Worm (Caenorhabditis elegans) whole organism, L2 larva: ENCODE measurements around the gene anmt-1.

ENCODE experiments used
- ZK546.5 ChIP-seq: sonication (generic microtip); optimal IDR thresholded peaks from 2 replicates; lab custom pipeline; 2017; ENCODE audit warnings: missing biosample characterization, missing genetic modification characterization
- ceh-16 ChIP-seq: fragments of 150-350 bp; optimal IDR thresholded peaks from 2 replicates; lab custom pipeline; 2014; ENCODE audit warnings: missing biosample characterization, missing genetic modification characterization
- ceh-82 ChIP-seq: fragments of 150-350 bp; optimal IDR thresholded peaks from 2 replicates; lab custom pipeline; 2014; ENCODE audit warnings: missing biosample characterization, missing genetic modification characterization
- lin-13 ChIP-seq: fragments of 150-350 bp; optimal IDR thresholded peaks from 2 replicates; lab custom pipeline; 2014; ENCODE audit warnings: missing biosample characterization, missing genetic modification reagents, missing genetic modification characterization
- lin-39 ChIP-seq: fragments of 150-350 bp; optimal IDR thresholded peaks from 2 replicates; lab custom pipeline; 2014; ENCODE audit warnings: missing biosample characterization, missing genetic modification reagents, missing genetic modification characterization
- lsy-2 ChIP-seq, 2 experiments: fragments of 150-350 bp in 1 of 2; sonication (generic microtip) in 1 of 2; optimal IDR thresholded peaks; 2 replicates each; lab custom pipeline; 2014 to 2017; ENCODE audit warnings: missing biosample characterization in 2 of 2, missing genetic modification characterization in 2 of 2
- nhr-11 ChIP-seq: fragments of 150-350 bp; optimal IDR thresholded peaks from 2 replicates; lab custom pipeline; 2014; ENCODE audit warnings: missing biosample characterization, missing genetic modification characterization
- nhr-77 ChIP-seq: fragments of 150-350 bp; optimal IDR thresholded peaks from 2 replicates; lab custom pipeline; 2014; ENCODE audit warnings: missing biosample characterization, missing genetic modification characterization
- snpc-4 ChIP-seq: fragments of 150-350 bp; optimal IDR thresholded peaks from 2 replicates; lab custom pipeline; 2014; ENCODE audit warnings: missing biosample characterization, missing genetic modification characterization

DNA sequence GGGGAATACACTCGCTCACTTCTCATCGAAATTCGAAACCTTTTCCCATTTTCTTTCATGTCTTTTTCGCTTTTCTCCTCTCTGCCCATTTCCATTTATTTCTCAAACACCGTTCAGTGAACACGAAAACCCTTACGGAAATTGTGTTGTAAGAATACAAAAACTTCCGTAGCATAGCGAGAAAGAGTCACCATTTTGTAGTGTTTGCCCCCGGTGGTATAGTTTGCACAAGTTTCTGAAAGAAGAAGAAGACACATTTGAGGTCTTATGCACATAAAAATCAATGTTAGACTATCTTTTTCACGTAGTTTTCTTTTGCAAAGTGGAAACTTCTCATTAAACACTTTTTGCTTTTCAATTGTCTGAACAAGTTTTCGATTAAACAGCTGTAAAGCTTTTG is 34.5 kb downstream of the anmt-1 start:
- TF ChIP-seq snpc-4 (tag; lab: Kevin White, UChicago): no peak
- TF ChIP-seq lin-39 (tag; lab: Kevin White, UChicago): no peak
- TF ChIP-seq ceh-82: no peak
- TF ChIP-seq ZK546.5 (tag; lab: Kevin White, UChicago): no peak
- TF ChIP-seq lin-13: no peak
- TF ChIP-seq lsy-2 (tag; optimal IDR thresholded peaks at IDR 0.05; lab: Kevin White, UChicago): no peak
- TF ChIP-seq nhr-77: no peak
- TF ChIP-seq nhr-11 (tag; lab: Kevin White, UChicago): no peak
- no peak for TF ChIP-seq ceh-16 (tag; lab: Kevin White, UChicago)
